Worm (Caenorhabditis elegans) whole organism, L4/young adult: Measurements from ENCODE around the gene F14D12.1.

ENCODE experiments used
- W03F9.2 ChIP-seq: fragments of 150-350 bp; optimal IDR thresholded peaks from 2 replicates; lab custom pipeline; 2014; ENCODE audit warnings: missing biosample characterization, missing genetic modification characterization
- him-1 ChIP-seq: sonication (generic microtip); optimal IDR thresholded peaks from 2 replicates; lab custom pipeline; 2016; ENCODE audit warnings: missing genotype, missing genetic modification reagents, missing genetic modification characterization, missing compliant biosample characterization

- TF ChIP-seq him-1 (tag; lab: Kevin White, UChicago): no peak
- no peak for TF ChIP-seq W03F9.2
Observed at ce11 chrX:5644112-5644511, 40.5 kb downstream of the F14D12.1 start.
